Fruit fly (Drosophila melanogaster) whole organism: ENCODE data around the gene Hacd1.

Experiments
- pan ChIP-seq: fragments of >200 bp; optimal IDR thresholded peaks from 2 replicates; lab custom pipeline; 2017
- psq ChIP-seq: fragments of >200 bp; optimal IDR thresholded peaks from 2 replicates; lab custom pipeline; 2017
- usp ChIP-seq: fragments of >200 bp; optimal IDR thresholded peaks from 2 replicates; lab custom pipeline; 2017; ENCODE audit warnings: missing biosample characterization, missing genetic modification characterization, mixed read lengths

DNA sequence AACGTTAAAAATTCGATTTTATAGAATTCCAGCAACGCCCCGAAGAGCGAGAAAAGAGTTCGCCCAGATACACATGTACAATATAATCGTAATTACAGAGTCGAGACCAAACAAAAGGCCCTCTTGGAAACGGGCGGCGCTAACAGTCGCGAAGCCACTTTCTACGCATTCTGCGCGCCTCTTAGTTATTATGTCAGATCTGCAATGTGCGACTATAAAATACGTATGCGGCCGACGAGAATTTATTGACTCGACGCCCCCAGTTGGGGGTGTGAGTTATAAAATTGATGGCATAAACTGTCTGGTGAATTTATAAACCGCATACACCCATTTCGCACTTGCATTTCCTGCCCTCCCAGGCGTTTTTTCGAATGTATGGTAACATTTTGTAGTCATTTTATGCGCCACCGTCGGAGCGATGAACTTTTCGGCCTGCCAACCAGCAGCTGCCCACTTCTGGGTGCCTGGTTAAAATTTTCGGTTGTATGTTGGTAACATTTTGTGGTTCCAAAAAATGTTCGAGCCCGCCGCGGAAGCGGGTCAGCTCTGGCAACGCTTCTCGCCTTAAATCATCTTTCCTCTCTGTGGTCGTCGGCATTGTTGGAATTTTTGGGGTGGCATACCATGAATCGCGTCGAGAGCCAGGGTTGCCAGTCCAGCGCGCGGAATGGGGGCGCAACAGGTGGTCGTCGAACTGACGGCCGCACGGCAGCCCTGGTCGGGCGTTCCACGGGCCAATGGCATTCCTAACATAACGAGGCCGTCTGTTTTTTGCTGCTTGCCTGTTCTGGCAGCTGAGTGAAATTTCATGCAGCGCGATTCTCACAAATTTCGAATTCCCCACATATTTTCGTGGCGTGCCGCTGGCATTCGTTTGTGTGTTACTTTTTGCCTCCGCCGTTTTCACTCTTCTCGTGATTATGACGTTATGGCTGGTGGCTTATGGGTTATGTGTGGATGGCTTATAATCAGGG lies 9.9 kb upstream of the Hacd1 start:
- TF ChIP-seq pan (lab: Kevin White, UChicago) (no peak), psq (lab: Kevin White, UChicago) (no peak), usp (no peak)
